Fruit fly (Drosophila melanogaster): ENCODE results near the gene CG7910.

DNA sequence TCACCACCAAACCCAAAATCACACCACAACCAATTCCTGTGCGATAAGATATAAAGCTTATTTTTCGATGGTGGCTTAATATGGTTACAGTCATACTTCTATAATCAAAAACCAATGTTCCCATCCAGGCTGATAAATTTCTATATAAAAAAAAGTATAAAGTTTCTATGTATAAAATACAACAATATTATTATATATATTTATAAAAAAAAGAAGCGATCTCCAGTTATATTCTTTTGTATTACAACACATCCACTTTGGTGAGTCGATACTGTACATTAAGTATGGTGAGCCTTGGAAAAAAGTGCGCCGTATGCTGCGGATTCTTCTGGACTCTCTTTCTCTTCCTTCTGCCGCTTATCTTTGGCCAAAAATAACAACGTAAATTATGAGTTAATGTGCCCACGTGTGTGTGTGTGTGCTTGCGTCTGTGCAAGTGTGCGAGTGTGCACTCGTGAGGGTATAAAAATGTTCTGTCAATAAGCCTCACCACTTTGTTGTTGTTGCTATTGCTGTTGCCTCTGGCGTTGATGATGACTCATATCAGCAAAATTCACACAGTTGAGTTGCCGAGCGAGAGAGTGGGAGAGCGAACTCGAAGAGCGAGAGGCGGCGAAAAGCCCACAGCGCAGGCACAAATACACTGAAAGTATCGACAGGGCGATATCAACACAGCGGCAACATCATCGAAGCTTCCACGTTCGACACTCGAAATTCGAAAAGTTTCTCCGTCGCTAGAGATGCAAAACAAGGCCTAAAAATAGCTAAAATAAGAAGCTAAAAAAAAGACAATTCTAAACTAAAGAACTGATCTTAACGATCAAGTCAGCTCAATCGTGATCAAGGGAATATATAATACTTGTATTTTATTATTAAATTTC lies 32.6 kb downstream of the CG7910 start:
- TF ChIP-seq CG32006 (GFP tag; optimal IDR thresholded peaks at IDR 0.05) (peak; percentile 86), Hr39 (GFP tag; optimal IDR thresholded peaks at IDR 0.05) (peak; percentile 54), CG3919 (GFP tag; optimal IDR thresholded peaks at IDR 0.05) (peak; percentile 79), topi (GFP tag; optimal IDR thresholded peaks at IDR 0.05) (peak; percentile 87), Ets21C (GFP tag; optimal IDR thresholded peaks at IDR 0.05) (peak; percentile 34), ss (GFP tag; optimal IDR thresholded peaks at IDR 0.05) (peak; percentile 42 to 46), dac (GFP tag; optimal IDR thresholded peaks at IDR 0.05) (peak; percentile 59), Hr4 (GFP tag; optimal IDR thresholded peaks at IDR 0.05) (peak; percentile 82), CG31627 (GFP tag; optimal IDR thresholded peaks at IDR 0.05) (peak; percentile 62), CG11294 (GFP tag; IDR thresholded peaks at IDR 0.05) (no peak), Sox102F (GFP tag; optimal IDR thresholded peaks at IDR 0.05) (peak; percentile 73), fd59A (GFP tag; optimal IDR thresholded peaks at IDR 0.05) (no peak)
